Fruit fly (Drosophila melanogaster): ENCODE results near the gene U2af50.
A peak's percentile ranks its signal among the peaks of the same experiment; 100 is the strongest.

The U2af50 gene

dm6 chrX:16383667-16384515 is 25.1 kb upstream of the U2af50 start:
- TF ChIP-seq sage (GFP tag; optimal IDR thresholded peaks at IDR 0.05) (peak; percentile 17), psq (GFP tag; optimal IDR thresholded peaks at IDR 0.05) (peak; percentile 1), foxo (GFP tag; optimal IDR thresholded peaks at IDR 0.05) (no peak), dmrt93B (GFP tag; optimal IDR thresholded peaks at IDR 0.05) (no peak), Vsx2 (GFP tag; optimal IDR thresholded peaks at IDR 0.05; ENCODE audit: partially characterized antibody) (no peak)

- no peak for TF ChIP-seq Vsx2 (GFP tag; optimal IDR thresholded peaks at IDR 0.05; ENCODE audit: partially characterized antibody)
- no peak for TF ChIP-seq Rel (GFP tag; optimal IDR thresholded peaks at IDR 0.05)
- no peak for TF ChIP-seq Rel (tag; optimal IDR thresholded peaks at IDR 0.05)
- no peak for TF ChIP-seq Hr83 (GFP tag; optimal IDR thresholded peaks at IDR 0.05; ENCODE audit: poor library complexity, severe bottlenecking)
- TF ChIP-seq Mio (GFP tag; optimal IDR thresholded peaks at IDR 0.05), result no peak
- no peak for TF ChIP-seq psq (GFP tag; optimal IDR thresholded peaks at IDR 0.05)
Observed at dm6 chrX:16374059-16374458, 15.2 kb upstream of the U2af50 start.

dm6 chrX:16373541-16373940 is 14.7 kb upstream of the U2af50 start:
- TF ChIP-seq jim (GFP tag; optimal IDR thresholded peaks at IDR 0.05), result no peak
- TF ChIP-seq OdsH (GFP tag; optimal IDR thresholded peaks at IDR 0.05), result peak; percentile 10
- TF ChIP-seq psq (GFP tag; optimal IDR thresholded peaks at IDR 0.05), result peak; percentile 19

dm6 chrX:16372492-16373350 is 13.9 kb upstream of the U2af50 start, which contains the start of gene Fur2:
Fur2 (plus strand) TSS chrX:16373086.
- TF ChIP-seq Rel (GFP tag; optimal IDR thresholded peaks at IDR 0.05) (peak; percentile 9), Rel (tag; optimal IDR thresholded peaks at IDR 0.05) (no peak), h (GFP tag; optimal IDR thresholded peaks at IDR 0.05) (no peak)

- TF ChIP-seq Myc (optimal IDR thresholded peaks at IDR 0.05) (no peak), fru (GFP tag; optimal IDR thresholded peaks at IDR 0.05) (peak; percentile 13), sage (GFP tag; optimal IDR thresholded peaks at IDR 0.05) (peak; percentile 19), Hr78 (GFP tag; optimal IDR thresholded peaks at IDR 0.05) (no peak), psq (GFP tag; optimal IDR thresholded peaks at IDR 0.05) (no peak), OdsH (GFP tag; optimal IDR thresholded peaks at IDR 0.05) (peak; percentile 23)
Observed at dm6 chrX:16371923-16372322, 13.1 kb upstream of the U2af50 start.

dm6 chrX:16368585-16368984 is 9.7 kb upstream of the U2af50 start:
- TF ChIP-seq CrebA (GFP tag; optimal IDR thresholded peaks at IDR 0.05; ENCODE audit: borderline replicate concordance) (no peak), Vsx2 (GFP tag; optimal IDR thresholded peaks at IDR 0.05; ENCODE audit: partially characterized antibody) (no peak), CG9705 (GFP tag; optimal IDR thresholded peaks at IDR 0.05) (no peak), fru (GFP tag; optimal IDR thresholded peaks at IDR 0.05) (no peak), dmrt93B (GFP tag; optimal IDR thresholded peaks at IDR 0.05) (no peak), N (GFP tag; optimal IDR thresholded peaks at IDR 0.05) (no peak), foxo (GFP tag; optimal IDR thresholded peaks at IDR 0.05) (no peak), usp (GFP tag; optimal IDR thresholded peaks at IDR 0.05) (no peak), Myc (optimal IDR thresholded peaks at IDR 0.05) (no peak), HLH106 (tag; optimal IDR thresholded peaks at IDR 0.05) (no peak), brk (GFP tag; optimal IDR thresholded peaks at IDR 0.05) (no peak), ey (GFP tag; optimal IDR thresholded peaks at IDR 0.05) (no peak), lola (GFP tag; optimal IDR thresholded peaks at IDR 0.05) (no peak), GATAd (GFP tag; optimal IDR thresholded peaks at IDR 0.05) (no peak), woc (GFP tag; optimal IDR thresholded peaks at IDR 0.05) (no peak), sv (GFP tag; optimal IDR thresholded peaks at IDR 0.05) (no peak)
